Worm (Caenorhabditis elegans) whole organism, L3 larva: ENCODE data around the gene ZC84.6.

ENCODE experiments used
- ceh-9 ChIP-seq: sonication (generic microtip); optimal IDR thresholded peaks from 2 replicates; lab custom pipeline; 2018; ENCODE audit warnings: missing biosample characterization, missing genetic modification characterization
- daf-12 ChIP-seq: fragments of 150-350 bp; optimal IDR thresholded peaks from 2 replicates; lab custom pipeline; 2014; ENCODE audit warnings: missing biosample characterization, missing genetic modification reagents, missing genetic modification characterization
- fkh-10 ChIP-seq: sonication (generic microtip); optimal IDR thresholded peaks from 2 replicates; lab custom pipeline; 2017; ENCODE audit warnings: missing biosample characterization, missing genetic modification reagents, missing genetic modification characterization
- pqm-1 ChIP-seq: fragments of 150-350 bp; optimal IDR thresholded peaks from 2 replicates; lab custom pipeline; 2017; ENCODE audit warnings: missing biosample characterization, missing genetic modification characterization, inconsistent platforms
- skn-1 ChIP-seq: fragments of 150-350 bp; optimal IDR thresholded peaks from 2 replicates; lab custom pipeline; 2014; ENCODE audit warnings: missing biosample characterization, missing genetic modification characterization
- unc-62 ChIP-seq: fragments of 150-350 bp; sonication (generic microtip); optimal IDR thresholded peaks from 4 replicates; lab custom pipeline; 2014; ENCODE audit warnings: missing biosample characterization, missing genetic modification reagents, missing genetic modification characterization

ce11 chrIII:9215367-9215766 is 15.9 kb upstream of the ZC84.6 start, which contains the start of gene npr-29:
- TF ChIP-seq pqm-1 (tag; lab: Kevin White, UChicago) (no peak), ceh-9 (no peak), skn-1 (tag; lab: Kevin White, UChicago) (no peak), fkh-10 (GFP tag; lab: Kevin White, UChicago) (no peak), unc-62 (GFP tag; lab: Kevin White, UChicago) (no peak), daf-12 (tag; lab: Kevin White, UChicago) (no peak)
